Fruit fly (Drosophila melanogaster) whole organism: ENCODE results near the gene PolE2.

ENCODE experiments used
- CG8478 ChIP-seq: fragments of >200 bp; optimal IDR thresholded peaks from 2 replicates; lab custom pipeline; 2018; ENCODE audit warnings: inconsistent platforms
- EcR ChIP-seq, 2 experiments: fragments of >200 bp; optimal IDR thresholded peaks; 2 replicates each; lab custom pipeline; 2017; ENCODE audit warnings: missing biosample characterization in 2 of 2, missing genetic modification characterization in 2 of 2, missing genetic modification reagents in 2 of 2
- pan ChIP-seq: fragments of >200 bp; optimal IDR thresholded peaks from 2 replicates; lab custom pipeline; 2017
- usp ChIP-seq: fragments of >200 bp; optimal IDR thresholded peaks from 2 replicates; lab custom pipeline; 2017; ENCODE audit warnings: missing biosample characterization, missing genetic modification characterization, mixed read lengths

dm6 chr3L:5851636-5852035 is 45.6 kb downstream of the PolE2 start:
- TF ChIP-seq pan (no peak), usp (no peak), CG8478 (no peak), EcR (GFP tag; optimal IDR thresholded peaks at IDR 0.05; lab: Kevin White, UChicago) (no peak)
